Fruit fly (Drosophila melanogaster) Kc167 (cell line): ENCODE data around the gene TfIIA-S.

ENCODE experiments used
- Myc ChIP-seq: fragments of >200 bp; optimal IDR thresholded peaks from 2 replicates; lab custom pipeline; 2017; ENCODE audit warnings: missing external identifiers
- insv ChIP-seq: fragments of >200 bp; optimal IDR thresholded peaks from 3 replicates; lab custom pipeline; 2018; ENCODE audit warnings: missing external identifiers
- psq ChIP-seq: fragments of >200 bp; optimal IDR thresholded peaks from 2 replicates; lab custom pipeline; 2017; ENCODE audit warnings: missing external identifiers

DNA sequence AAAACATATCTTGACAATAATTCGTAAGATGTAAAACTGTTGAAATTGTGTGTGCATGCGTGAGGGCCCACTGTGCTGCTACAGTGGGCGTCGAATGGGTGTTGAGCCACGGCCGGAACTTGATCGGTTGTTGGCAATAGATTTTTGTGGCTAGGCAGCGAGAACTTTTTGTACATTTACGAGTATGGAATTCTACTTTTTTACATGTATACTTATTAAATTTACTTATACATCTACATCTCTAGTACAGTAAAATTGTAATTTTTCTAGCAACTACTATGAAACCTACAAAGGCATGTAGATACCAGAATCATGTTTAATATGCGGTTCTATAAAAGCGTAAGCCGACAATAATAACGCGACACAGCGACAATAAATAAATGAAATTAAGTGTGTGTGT, 41.3 kb downstream of the TfIIA-S start:
- TF ChIP-seq psq (lab: Kevin White, UChicago) (no peak), Myc (no peak), insv (no peak)
